Worm (Caenorhabditis elegans) whole organism, midembryonic: ENCODE data around the gene K09C4.2.

ENCODE experiments used
- T22C8.4 ChIP-seq: fragments of 200-800 bp; sonication (Bioruptor generic); IDR thresholded peaks from 2 replicates; pipeline ENCODE4 v1.3.6; 2022; ENCODE audit warnings: missing genetic modification characterization, missing compliant biosample characterization
- cog-1 ChIP-seq: sonication (generic microtip); optimal IDR thresholded peaks from 2 replicates; lab custom pipeline; 2016; ENCODE audit warnings: missing genetic modification characterization, missing compliant biosample characterization
- flt-1 ChIP-seq: fragments of 200-800 bp; sonication (Bioruptor generic); IDR thresholded peaks from 2 replicates; pipeline ENCODE4 v1.3.6; 2022; ENCODE audit warnings: missing genetic modification characterization, missing compliant biosample characterization
- klf-2 ChIP-seq: fragments of 200-800 bp; sonication (Bioruptor generic); conservative IDR thresholded peaks from 2 replicates; pipeline ENCODE4 v1.3.6; 2022; ENCODE audit warnings: missing genetic modification reagents, missing genetic modification characterization, missing compliant biosample characterization
- med-1 ChIP-seq: sonication (generic microtip); optimal IDR thresholded peaks from 2 replicates; lab custom pipeline; 2017; ENCODE audit warnings: missing genetic modification characterization, mild to moderate bottlenecking, missing compliant biosample characterization, antibody characterized with exemption, missing genetic modification reagents; ENCODE audit not compliant: insufficient read depth
- ref-1 ChIP-seq: fragments of 200-800 bp; sonication (Bioruptor generic); conservative IDR thresholded peaks from 2 replicates; pipeline ENCODE4 v1.3.6; 2022; ENCODE audit warnings: missing genetic modification reagents, missing genetic modification characterization, missing compliant biosample characterization
- tab-1 ChIP-seq: fragments of 200-800 bp; sonication (Bioruptor generic); IDR thresholded peaks from 2 replicates; pipeline ENCODE4 v1.3.6; 2022; ENCODE audit warnings: missing genetic modification characterization, missing compliant biosample characterization
- ztf-23 ChIP-seq: fragments of 200-800 bp; sonication (Bioruptor generic); IDR thresholded peaks from 2 replicates; pipeline ENCODE4 v1.3.6; 2022; ENCODE audit warnings: missing genetic modification reagents, missing genetic modification characterization, missing compliant biosample characterization
- ztf-29 ChIP-seq: fragments of 200-800 bp; sonication (Bioruptor generic); IDR thresholded peaks from 2 replicates; pipeline ENCODE4 v1.3.6; 2022; ENCODE audit warnings: missing genetic modification reagents, missing genetic modification characterization, missing compliant biosample characterization

K09C4.2 gene

DNA sequence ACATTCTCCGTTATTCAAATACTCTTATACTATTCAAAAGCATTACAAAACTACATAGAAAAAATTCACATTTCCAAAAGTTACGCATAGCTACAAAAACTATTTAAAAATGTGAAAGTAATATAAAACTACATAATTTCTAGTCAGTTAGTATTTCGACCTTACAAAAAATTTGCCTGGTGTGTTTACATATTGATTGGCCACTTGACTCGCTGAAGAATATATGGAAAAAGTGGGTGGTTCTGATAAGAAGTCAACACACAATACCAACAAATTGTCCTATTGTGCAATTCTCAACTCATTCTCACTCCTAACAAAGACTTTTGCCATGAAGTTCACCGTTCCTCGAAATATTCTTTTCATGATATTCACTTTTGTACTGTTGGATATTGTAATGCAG is 2.3 kb downstream of the K09C4.2 start, which contains the start of gene K09C4.1:
TSS of gene K09C4.1 (plus strand) at position 301 of the 400 bp plus-strand sequence.
- no peak for TF ChIP-seq T22C8.4 (GFP tag; lab: Robert Waterston, UW)
- TF ChIP-seq cog-1 (tag; lab: Kevin White, UChicago) = no peak
- TF ChIP-seq ref-1 = no peak

DNA sequence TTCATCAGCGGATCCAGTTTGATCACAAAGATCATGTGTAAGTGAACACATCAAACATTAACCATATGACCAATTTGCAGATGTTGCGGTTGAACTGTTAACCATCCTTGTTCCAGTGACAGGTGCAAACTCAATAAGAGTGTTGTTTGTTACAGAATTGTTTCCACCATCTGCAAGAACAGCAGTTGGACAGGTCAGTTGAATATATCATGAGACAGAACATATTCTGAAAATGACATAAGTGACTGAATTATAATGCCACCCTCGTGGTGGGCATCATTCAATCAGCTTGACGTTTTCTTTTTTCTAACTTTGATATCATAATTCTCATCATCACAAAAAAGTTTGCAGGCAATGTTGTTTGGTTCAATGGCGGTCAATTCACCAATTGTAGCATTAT is 4.3 kb downstream of the K09C4.2 start:
- TF ChIP-seq flt-1 (no peak), ztf-29 (GFP tag; lab: Robert Waterston, UW) (no peak), T22C8.4 (GFP tag; lab: Robert Waterston, UW) (no peak), tab-1 (GFP tag; lab: Robert Waterston, UW) (no peak), klf-2 (no peak), ztf-23 (no peak), ref-1 (no peak), med-1 (GFP tag; lab: Kevin White, UChicago) (no peak), cog-1 (tag; lab: Kevin White, UChicago) (no peak)

DNA sequence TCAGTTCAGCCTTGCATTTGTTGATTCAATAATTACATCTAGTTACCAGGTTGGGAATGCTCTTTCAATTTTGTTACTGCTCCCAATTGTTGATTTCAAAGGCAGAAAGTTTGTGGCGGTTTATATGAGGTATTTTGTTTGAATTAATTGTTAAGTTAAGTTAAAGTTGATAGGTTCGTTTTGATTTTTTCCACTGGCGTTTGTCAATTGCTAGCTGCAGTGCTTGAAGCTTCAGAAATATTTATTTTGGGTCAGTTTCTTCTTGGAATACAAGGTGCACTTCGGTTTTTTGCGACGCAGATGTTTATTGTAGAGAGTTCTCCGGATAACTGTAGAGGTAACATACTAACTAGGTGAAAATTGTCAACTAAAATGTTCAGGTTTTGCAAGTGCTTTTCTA is 5.5 kb downstream of the K09C4.2 start, which contains the start of gene F11D5.5:
TSS of gene F11D5.5 (plus strand) at position 301 of the 400 bp plus-strand sequence.
- no peak for TF ChIP-seq ztf-23
- no peak for TF ChIP-seq cog-1 (tag; lab: Kevin White, UChicago)
- TF ChIP-seq tab-1 (GFP tag; lab: Robert Waterston, UW) = no peak
- no peak for TF ChIP-seq ref-1
- no peak for TF ChIP-seq ztf-29 (GFP tag; lab: Robert Waterston, UW)
- TF ChIP-seq T22C8.4 (GFP tag; lab: Robert Waterston, UW) = no peak
- no peak for TF ChIP-seq klf-2
- TF ChIP-seq flt-1 = no peak
- TF ChIP-seq med-1 (GFP tag; lab: Kevin White, UChicago) = no peak

DNA sequence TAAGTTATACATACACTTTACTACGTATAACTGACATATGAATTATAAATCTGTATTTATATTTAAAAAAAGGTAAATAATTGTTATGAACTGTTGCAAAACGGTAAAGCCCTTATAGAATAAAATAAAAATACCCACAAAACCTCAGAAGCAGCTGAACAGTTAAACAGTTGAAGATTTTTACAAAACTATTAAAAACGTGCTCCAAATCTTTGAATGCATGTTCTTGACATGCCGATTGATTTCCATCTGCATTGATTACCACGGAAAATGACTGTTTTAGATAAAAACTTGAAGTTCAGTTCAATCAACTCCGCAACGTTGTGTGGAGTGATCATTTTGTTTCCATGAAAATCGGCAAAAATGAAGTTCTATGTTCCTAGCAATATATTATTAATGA is 7.8 kb downstream of the K09C4.2 start, which contains the start of gene F11D5.7:
TSS of gene F11D5.7 (plus strand) at position 301 of the 400 bp plus-strand sequence.
- no peak for TF ChIP-seq ztf-23

DNA sequence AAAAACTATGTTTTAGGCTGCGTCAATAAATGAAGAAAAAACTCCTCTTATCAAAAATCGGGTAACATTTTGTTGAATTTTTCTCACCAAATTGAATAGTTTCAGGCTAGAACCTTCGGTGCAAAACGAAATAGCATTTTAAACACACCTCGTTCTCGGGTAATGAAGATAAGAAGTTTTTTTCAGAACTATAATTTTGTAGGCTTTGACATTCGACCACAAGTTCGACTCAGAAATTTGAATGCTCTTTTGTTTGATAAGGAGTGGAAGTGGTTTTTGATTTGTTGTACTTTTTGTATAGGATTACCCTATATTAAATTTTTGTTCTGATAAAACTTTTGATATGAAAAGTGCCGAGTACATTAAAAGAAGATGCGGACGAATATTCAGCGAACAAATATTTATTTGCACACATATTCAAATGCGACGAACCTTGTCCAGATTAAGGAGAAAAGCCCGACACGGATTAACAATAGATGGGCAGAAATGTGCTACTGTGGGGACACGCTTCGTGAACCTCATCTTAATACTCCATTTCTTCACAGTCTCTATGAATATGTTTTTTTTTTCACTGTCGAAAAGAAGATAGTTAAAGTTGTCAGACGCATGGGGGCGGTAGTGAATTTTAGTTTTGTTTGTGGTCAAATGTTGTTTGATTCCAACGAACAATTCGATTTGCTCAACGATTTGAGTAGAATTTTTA is 10.5 kb downstream of the K09C4.2 start:
- TF ChIP-seq tab-1 (GFP tag; lab: Robert Waterston, UW) (no peak), cog-1 (tag; lab: Kevin White, UChicago) (no peak), ref-1 (no peak), ztf-23 (no peak)

DNA sequence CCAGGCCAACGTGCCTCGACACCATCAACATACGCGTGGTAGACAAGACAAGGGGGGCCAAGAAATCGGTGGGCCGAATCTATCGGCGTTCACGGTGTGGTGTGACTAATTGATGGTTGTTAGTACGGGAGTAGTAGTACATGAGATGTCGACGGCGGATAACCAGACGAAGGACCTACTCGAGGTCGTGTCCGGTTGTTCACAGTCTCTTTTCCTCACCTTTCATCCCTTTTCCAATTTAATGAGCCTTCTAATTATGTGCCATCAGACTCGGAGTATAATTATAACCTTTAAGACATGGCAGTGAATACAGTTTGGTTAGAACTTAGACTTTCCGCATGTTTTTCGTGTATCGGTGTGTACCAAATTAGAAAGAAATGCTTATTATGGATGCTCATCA is 14.4 kb downstream of the K09C4.2 start:
- TF ChIP-seq cog-1 (tag; lab: Kevin White, UChicago) = no peak
- no peak for TF ChIP-seq flt-1
- no peak for TF ChIP-seq klf-2
- no peak for TF ChIP-seq tab-1 (GFP tag; lab: Robert Waterston, UW)
- no peak for TF ChIP-seq ztf-23
- no peak for TF ChIP-seq med-1 (GFP tag; lab: Kevin White, UChicago)
- TF ChIP-seq ztf-29 (GFP tag; lab: Robert Waterston, UW) = no peak
- no peak for TF ChIP-seq T22C8.4 (GFP tag; lab: Robert Waterston, UW)
- no peak for TF ChIP-seq ref-1

DNA sequence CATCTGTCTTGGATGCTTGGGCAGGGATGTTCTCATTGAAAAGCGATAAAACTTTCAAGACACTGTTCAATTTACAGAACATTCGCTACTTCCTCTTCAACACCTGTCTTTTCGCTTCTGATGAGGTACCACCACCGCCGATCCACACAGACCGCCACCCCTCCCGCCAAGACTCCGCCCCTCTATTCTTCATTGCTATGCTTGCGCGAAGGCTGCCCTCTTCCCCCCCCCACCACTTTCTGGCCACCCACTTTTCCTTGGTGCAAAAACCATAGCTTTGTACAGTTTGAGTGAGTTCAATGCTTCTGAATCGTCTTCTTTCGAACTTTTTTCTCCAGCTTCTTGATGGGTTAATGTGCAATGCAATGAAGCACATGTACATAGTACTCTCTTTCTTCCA is 17.7 kb downstream of the K09C4.2 start:
- TF ChIP-seq med-1 (GFP tag; lab: Kevin White, UChicago) (no peak), flt-1 (peak; percentile 64)

DNA sequence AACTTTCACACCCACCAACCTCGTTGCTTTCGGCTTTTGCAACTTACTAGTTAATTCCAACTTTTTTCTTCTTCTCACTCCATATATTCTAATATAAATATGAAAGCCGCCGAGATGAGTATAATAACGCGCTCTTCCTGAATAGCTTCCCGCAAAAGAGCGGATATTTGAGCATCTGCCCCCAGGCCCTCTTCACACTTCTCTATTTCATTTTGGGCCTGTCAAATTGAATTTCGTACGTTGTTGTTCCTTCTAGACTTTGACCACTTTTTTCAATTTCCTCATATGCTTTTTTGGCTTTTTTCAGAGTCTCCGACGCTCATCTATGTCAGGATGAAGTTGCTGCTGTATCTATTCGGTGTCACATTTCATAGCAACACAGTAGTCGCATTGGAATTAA is 18.7 kb downstream of the K09C4.2 start, which contains the start of gene ddr-2:
TSS of gene ddr-2 (plus strand) at position 301 of the 400 bp plus-strand sequence.
- TF ChIP-seq ztf-23 (no peak), ref-1 (no peak), ztf-29 (GFP tag; lab: Robert Waterston, UW) (no peak), med-1 (GFP tag; lab: Kevin White, UChicago) (no peak), T22C8.4 (GFP tag; lab: Robert Waterston, UW) (no peak)

DNA sequence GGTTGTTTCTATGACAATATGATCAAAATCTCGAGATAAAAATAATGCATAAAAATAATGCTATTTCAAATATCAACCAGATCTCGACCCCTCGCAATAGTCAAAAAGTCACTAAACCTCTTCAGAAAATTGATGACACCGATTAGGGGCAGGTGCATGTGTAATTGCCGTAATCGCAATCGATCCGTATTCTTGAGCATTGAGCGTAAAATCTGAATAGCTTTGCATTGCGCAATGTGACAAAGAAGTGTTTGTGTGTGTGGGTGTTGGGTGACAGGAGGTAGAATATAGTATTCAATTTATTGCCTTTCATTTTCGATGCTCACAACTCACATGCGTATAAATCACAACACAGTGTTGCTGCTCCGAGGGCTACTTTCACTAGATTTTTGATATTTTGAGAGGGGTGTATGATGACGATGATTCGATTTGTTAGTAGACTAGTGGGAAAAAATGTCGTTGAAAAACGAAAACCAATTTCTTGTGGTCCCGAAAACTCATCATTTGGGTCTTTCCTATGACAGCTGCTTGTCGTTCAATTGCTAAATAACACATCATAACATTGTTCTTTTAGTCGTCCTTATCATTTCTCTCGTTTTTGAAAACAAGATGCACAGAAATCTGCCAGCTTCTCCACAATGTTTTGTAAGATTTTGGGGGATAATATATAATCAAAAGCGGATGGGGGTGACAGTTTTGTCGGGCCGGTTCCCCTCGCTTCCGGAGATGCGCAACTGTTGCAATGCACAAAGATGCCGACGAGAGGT is 19.8 kb downstream of the K09C4.2 start:
- TF ChIP-seq ztf-23 (no peak), tab-1 (GFP tag; lab: Robert Waterston, UW) (no peak)

DNA sequence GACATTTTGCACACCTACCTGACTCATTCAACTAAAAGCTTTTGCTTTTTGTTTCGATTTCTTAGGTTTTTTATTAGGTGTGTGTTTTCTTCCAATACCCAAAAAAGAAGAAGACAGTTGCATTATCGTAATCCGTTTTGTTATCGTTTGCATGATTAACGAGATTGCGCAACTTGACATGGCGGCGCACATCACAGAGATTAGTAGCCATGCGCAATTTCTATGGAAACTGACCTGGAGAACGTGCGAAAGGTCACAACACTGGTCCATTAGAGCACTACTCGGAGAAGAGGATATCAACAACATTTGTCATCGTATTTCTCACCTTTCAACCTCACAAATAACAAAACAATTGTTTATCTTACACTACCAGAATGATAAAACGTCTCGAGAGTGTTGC is 20.5 kb downstream of the K09C4.2 start:
- TF ChIP-seq ztf-29 (GFP tag; lab: Robert Waterston, UW) = no peak
- TF ChIP-seq T22C8.4 (GFP tag; lab: Robert Waterston, UW) = no peak
- no peak for TF ChIP-seq med-1 (GFP tag; lab: Kevin White, UChicago)
- TF ChIP-seq ztf-23 = no peak
- TF ChIP-seq ref-1 = no peak
- TF ChIP-seq tab-1 (GFP tag; lab: Robert Waterston, UW) = no peak
- no peak for TF ChIP-seq cog-1 (tag; lab: Kevin White, UChicago)
- TF ChIP-seq flt-1 = no peak
- no peak for TF ChIP-seq klf-2

DNA sequence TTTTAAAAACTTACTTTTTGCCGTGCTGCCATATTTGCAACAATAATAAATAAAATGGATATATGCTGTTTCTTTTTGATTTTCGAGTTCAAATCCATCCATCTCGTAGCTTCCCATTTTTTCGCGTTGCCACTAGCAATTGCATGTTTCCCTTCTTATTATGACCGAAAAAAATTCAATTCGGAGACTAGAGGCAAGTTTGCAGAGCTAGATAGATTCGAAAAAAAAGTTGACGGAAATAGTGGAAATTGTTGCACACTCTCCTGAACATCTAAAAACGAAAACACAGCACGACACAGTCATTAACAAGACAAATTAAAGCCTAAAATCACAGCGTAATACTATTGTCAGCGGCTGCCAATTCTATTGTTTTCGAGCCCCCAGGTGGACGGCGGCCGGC is 29.9 kb downstream of the K09C4.2 start, which contains the start of gene F11D5.6:
TSS of gene F11D5.6 (minus strand) at position 101 of the 400 bp plus-strand sequence.
- TF ChIP-seq T22C8.4 (GFP tag; lab: Robert Waterston, UW) (no peak), ztf-29 (GFP tag; lab: Robert Waterston, UW) (no peak), flt-1 (no peak), ztf-23 (no peak), tab-1 (GFP tag; lab: Robert Waterston, UW) (no peak), cog-1 (tag; lab: Kevin White, UChicago) (no peak), med-1 (GFP tag; lab: Kevin White, UChicago) (no peak), ref-1 (no peak), klf-2 (no peak)
